Worm (Caenorhabditis elegans) whole organism, dauer: ENCODE data around the gene spcs-2.

ENCODE experiments used
- unc-62 ChIP-seq: sonication (generic microtip); optimal IDR thresholded peaks from 2 replicates; lab custom pipeline; 2017; ENCODE audit warnings: missing biosample characterization, missing genetic modification reagents, missing genetic modification characterization

spcs-2 gene

DNA sequence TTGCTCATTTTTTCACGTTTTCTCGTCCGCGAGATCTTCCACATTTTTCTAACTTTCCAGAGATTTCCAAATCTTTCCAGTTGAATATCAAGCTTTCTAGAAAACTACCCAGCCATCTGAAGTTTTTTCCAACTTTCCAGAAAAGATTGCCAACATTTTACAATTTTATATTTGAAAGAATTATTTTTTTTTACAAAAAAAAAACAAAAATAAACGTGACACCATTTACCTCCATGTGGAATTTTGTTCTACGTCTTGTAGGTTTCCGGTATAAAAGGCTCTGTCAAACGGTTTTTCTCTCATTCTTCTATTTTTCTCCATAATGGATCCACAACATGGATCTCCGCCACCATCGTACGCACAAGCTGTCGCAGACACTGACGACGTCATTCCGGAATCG lies 10.2 kb upstream of the spcs-2 start, which contains the start of gene Y37D8A.8:
Gene Y37D8A.8 (plus strand): TSS at position 301 of the 400 bp plus-strand sequence.
- TF ChIP-seq unc-62 (GFP tag; lab: Kevin White, UChicago), result no peak

DNA sequence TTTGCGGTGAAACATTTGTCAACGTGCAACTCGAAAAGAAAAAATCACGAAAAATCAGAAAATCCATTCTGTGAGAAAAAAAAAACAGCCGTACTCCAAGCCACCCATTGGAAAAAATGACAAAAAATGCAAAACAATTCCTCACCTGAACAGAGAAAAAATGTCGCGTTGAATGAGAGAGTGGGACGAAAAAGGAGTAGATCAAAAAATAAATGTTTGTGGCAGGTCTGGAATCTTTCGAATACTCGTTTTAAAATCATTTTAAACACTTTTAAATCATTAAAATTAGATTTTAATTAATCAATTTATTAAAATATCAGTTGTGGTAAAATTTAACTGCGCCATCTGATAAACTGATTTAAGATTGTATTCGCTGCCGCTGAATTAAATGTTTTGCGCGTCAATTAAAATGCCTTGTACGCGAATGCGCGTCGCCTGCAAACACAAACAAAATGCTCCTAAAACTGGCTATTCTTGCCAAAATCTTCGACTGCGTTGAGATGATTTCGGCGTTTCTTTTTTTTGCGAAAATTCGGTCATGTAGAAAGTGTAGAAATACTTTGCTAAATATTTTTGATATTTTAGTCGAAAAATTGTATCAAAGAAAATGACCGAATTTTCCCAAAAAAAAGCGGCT lies 4.7 kb upstream of the spcs-2 start, which contains the start of gene Y37D8A.6:
Gene Y37D8A.6 (minus strand): TSS at position 238 of the 637 bp plus-strand sequence.
- no peak for TF ChIP-seq unc-62 (GFP tag; lab: Kevin White, UChicago)

DNA sequence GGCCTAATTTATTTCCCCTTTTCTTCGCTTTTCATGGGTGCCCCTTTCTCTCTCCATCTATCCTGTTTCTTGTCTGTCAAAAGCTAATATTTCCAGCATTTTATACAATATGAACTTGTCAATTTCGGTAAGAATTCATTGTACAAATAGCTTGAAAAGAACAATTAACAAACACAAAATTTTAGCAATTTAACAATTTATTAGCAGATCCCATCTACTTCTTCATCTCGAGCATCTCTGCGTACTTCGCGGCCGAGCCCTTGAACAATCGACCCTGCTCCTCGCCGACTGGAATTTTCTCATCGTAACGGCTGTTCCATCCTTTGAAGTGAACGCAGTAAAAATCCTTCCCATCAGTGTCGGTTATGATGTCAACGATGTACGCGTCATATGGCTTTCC lies 822 bp downstream of the spcs-2 start:
- no peak for TF ChIP-seq unc-62 (GFP tag; lab: Kevin White, UChicago)

DNA sequence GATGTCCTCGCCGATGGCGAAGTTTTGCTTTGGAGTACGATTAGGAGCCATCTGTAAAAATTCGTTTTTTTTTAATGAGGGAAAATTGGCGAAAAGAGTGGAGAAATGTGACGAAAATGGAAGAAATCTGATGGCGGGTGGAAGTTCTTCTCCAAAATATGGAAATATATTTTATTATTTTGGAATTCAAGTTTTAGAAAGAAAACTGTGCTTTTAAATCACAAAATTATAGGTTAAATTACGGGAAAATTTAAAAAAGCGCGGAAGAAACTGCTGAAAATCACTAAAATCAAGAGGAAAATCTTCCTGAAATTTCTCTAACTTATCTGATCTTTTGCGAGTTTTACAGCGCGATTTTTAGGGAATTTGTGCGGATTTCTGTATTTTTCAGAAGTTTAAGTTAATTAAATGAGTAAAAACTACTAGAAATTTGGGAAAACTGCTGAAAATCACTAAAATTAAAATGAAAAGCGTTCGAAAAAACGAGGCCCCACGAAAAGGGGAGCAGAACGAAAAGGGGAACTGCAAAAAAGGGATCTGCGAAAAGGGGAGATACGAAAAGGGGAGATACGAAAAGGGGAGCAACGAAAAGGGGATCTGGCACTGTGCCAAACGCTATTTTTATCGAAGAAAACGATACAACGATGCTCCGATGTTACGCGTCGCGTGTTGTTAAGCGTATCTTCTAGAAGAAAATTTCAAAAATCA lies 2.9 kb downstream of the spcs-2 start, which contains the start of the genes cec-7 and enu-3.5:
Gene cec-7 (minus strand): TSS at position 51 of the 708 bp plus-strand sequence.
Gene enu-3.5 (plus strand): TSS at position 670 of the 708 bp plus-strand sequence.
- no peak for TF ChIP-seq unc-62 (GFP tag; lab: Kevin White, UChicago)

DNA sequence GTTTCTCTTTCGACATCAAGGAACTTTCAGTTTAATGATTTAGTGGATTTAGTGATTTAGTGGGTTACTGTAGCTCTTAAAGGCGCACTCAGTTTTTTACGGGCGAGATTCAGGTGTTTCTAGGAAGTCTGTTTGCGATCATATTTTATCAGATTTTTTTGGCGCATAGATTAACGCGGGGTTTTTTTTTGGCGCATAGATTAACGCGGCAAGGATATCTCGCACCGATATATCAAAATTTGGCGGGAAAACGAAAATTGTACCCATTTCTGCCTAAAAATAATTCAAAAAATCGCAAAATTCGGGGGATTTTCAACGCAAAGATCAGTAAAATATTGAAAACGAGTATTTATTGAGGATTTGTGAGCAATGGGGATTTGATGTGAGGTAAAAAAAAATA lies 5.9 kb downstream of the spcs-2 start:
- TF ChIP-seq unc-62 (GFP tag; lab: Kevin White, UChicago), result no peak

DNA sequence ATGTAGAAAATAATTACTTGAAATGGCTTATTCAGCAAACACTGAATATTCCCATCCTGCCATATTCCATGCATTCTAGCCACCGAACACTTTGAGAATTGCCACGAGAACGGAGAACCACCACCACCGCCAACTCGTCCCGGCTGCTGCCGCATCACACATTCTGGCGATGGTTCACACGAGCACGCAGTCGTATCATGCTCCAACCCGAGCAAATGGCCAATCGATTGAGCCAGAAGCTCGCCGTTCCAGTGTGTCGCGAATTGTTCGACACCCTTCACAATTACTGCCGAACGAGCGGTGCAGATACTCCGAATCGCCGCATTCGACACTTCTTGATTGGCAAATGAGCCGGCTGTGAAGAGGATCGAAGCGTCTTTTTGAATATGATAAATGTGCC lies 10.3 kb downstream of the spcs-2 start:
- no peak for TF ChIP-seq unc-62 (GFP tag; lab: Kevin White, UChicago)

DNA sequence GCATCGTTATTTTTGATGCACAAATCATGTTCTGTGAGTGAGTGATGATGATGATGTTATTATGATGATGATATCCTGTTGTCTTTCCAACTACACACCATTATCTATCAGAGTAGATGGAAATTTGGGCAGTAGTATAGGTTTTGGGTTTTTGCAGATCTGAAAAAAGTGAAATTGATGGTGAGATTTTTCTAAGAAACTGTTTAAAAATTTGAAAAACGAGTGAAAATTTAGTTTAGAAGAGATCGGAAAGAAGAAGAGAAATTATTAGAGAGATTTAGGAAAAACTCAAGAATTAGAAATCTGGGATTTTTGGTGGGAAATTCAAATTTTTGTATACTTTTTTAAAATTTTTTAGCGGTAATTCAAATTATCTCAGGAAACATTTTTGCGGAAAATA lies 16.7 kb downstream of the spcs-2 start, which contains the start of the genes Y37D8A.29 and unc-71:
Gene Y37D8A.29 (minus strand): TSS at position 101 of the 400 bp plus-strand sequence.
Gene unc-71 (minus strand): TSS at position 159 of the 400 bp plus-strand sequence.
- TF ChIP-seq unc-62 (GFP tag; lab: Kevin White, UChicago), result no peak

DNA sequence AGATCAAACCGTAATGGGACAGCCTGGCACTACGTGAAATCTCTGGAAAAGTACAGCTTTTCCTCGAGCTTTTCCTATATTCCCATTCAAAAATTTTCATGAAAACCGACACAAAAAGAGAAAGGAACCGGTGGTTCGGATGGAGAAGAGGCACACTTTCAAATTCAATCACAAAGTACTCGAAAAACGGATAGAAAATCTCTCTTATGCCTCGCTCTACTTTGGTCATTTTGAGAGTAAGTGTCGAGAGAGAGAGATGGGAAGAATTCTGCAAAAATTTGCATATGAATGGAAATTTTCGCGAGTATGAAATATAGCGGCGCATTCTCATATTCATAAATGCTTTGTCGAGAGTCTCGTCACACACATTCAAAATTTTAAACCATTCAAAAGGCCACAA lies 17.9 kb downstream of the spcs-2 start:
- TF ChIP-seq unc-62 (GFP tag; lab: Kevin White, UChicago), result no peak

DNA sequence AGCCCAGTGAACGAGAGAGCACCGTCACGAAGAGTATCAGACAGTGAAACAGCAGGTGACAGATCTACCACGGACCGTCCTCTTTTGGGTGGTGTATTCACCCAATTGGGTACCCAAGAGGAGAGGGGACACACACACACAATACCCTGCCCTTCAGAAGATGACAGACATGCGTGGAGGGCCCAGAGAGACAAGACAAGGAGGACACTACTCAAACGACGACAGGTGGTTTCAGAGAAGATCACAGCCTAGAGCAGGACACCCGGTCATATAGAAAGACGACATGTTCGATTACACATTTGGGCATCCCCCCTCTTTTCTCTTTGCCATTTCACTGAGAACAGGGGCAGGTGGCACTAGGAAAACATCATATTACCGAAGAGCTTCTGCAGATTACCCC lies 19.4 kb downstream of the spcs-2 start:
- no peak for TF ChIP-seq unc-62 (GFP tag; lab: Kevin White, UChicago)

DNA sequence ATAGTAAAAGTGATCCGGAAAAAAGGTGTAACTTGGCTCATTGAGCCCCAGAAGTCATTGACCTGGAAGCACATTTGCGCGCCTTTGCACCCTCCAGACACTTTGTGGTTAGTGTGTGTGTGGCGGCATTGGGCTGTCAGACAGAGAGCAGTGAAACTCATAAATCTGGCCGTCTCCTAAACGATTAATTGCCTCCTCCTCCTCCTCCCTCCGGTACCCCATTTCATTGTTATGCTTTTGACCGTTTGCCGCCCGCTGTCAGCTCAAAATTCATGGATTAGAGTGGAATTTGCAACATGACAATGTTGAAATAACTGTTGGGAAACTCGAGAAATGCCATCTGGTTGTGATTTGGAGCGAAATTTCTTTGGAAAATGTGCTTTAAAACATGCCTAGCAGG lies 29.2 kb downstream of the spcs-2 start:
- no peak for TF ChIP-seq unc-62 (GFP tag; lab: Kevin White, UChicago)

DNA sequence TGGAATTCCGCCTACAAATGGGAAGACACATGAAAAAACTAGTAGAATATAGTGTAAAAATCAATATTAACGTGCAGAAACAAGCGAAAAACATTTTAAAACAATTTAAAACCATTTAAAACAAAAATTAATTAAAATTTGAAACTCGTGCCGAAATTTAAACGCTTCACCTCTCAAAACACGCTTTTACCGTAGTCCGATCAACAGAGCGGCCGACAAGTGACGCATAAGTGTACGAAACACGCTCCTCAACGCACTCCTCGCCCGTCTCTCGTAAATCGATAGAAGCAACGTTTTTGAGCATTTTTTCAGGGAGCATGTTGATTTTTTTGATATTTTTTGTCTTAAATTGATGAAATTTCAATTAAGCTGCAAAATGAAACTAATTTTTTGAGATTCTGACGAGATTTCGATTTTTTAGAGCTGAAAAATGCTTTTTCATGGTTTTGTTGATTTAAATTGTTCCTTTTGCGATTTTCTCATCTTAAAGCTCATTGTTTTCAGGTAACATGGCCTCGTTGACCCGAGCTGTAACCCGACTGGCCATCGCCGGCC lies 30.2 kb downstream of the spcs-2 start, which contains the start of gene cox-5A:
Gene cox-5A (plus strand): TSS at position 505 of the 555 bp plus-strand sequence.
- no peak for TF ChIP-seq unc-62 (GFP tag; lab: Kevin White, UChicago)

DNA sequence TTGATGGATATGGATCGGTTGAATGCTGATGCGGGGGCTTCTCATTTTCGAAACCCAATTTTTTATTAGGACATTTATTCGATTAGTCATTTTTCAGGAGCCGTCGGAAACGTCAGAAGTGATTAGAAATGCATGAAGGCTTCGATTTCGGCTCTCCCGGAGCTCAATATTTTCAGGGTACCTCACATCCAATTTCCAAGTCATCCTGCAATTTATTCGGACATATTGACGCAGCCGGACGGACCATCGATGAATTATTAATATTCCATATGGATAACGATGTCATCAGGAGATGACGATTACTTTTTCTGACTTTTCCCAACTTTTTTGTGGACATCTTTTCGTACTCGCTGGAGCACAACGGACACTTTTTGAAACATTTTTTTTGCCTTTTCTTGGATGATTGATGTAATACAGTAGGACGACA lies 31.8 kb downstream of the spcs-2 start:
- no peak for TF ChIP-seq unc-62 (GFP tag; lab: Kevin White, UChicago)

DNA sequence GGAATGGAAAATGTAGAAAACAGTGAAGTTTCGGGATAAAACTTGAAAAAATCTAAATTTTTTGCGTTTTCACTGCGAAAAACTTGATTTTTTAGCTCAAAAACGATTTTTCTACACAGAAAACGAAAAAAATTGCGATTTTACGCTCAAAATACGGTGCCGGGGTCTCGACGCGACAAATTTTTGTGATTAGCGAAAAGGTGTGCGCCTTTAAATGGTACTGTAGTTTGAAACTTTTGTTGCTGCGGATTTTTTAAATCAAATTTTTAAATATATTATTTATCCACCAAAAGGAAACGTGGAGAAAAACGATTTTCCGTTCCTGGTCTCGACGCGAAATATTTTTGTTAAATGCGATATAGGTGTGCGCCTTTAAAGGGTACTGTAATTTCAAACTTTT lies 32.4 kb downstream of the spcs-2 start:
- TF ChIP-seq unc-62 (GFP tag; lab: Kevin White, UChicago), result no peak

DNA sequence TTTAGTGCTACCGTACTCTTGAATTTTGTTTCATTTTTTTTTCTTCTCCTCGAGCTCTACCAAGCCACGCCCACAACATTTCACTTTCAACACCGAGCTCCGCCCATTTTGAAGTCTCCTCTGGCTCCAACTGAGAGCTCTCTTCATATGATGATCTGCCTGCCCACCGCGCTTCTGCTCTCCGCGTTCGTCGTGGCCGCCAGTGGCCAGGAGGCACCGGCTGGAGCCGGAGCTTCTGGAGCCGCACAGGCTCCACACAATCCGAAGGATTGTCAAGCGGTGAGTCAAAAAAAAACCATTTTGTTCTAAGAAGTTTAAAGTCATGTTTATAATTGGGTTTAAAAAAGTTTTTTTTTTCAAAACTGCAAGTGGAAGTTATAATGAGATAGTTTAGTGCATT lies 35.5 kb downstream of the spcs-2 start, which contains the start of gene flp-14:
Gene flp-14 (plus strand): TSS at position 146 of the 400 bp plus-strand sequence.
- no peak for TF ChIP-seq unc-62 (GFP tag; lab: Kevin White, UChicago)

DNA sequence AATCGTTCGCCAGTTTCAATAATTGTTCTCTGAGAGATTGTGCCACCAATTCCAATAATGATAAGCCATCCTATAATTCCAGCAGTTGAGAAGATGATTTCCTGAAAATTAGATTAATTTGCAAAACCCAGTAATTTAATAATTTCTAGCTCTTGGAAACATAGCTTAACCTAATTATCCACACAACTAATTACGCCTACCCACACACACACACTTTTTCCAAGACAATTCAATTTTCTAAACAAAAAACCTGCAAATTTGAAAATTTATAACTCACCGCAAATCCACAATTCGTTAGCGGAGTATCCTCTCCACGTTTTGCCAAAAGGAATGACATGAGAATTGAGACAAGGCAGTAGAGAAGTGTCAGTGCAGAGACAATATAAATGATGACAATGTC lies 41.6 kb downstream of the spcs-2 start:
- TF ChIP-seq unc-62 (GFP tag; lab: Kevin White, UChicago), result no peak

DNA sequence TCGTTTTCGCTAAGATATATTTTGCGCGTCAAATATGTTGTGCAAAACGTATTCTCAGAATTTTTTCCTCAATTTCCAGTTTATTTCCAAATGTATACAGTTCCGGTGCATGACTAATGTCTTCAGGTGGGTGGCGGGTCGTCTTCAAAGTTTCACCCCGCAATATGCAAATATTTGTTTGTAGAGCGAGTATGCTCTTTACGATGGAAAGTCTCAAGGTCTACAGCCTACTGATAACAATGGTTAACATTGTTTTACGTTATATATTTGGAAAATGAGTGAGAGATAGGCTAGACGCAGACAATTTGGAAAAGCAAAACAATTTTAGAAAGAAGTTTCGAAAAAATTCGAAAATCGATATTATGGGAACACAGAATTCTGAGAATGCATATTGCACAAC lies 43.0 kb downstream of the spcs-2 start:
- TF ChIP-seq unc-62 (GFP tag; lab: Kevin White, UChicago), result no peak
